Worm (Caenorhabditis elegans): ENCODE data around the gene M151.7.
A peak's percentile ranks its signal among the peaks of the same experiment; 100 is the strongest.

M151.7 gene

ce11 chrII:3630810-3631209 is 8.7 kb downstream of the M151.7 start, which contains the start of gene M151.2:
M151.2 (plus strand) TSS chrII:3631110.
- TF ChIP-seq ceh-20 (GFP tag; IDR thresholded peaks at IDR 0.05) (no peak), snpc-4 (tag; optimal IDR thresholded peaks at IDR 0.05) (no peak), mdt-29 (GFP tag; IDR thresholded peaks at IDR 0.05) (no peak), ztf-11 (tag; optimal IDR thresholded peaks at IDR 0.05) (no peak), ZK337.2 (GFP tag; IDR thresholded peaks at IDR 0.05) (no peak), egl-27 (tag; optimal IDR thresholded peaks at IDR 0.05) (no peak), lim-7 (GFP tag; IDR thresholded peaks at IDR 0.05) (no peak), php-3 (GFP tag; IDR thresholded peaks at IDR 0.05) (no peak), vab-7 (GFP tag; IDR thresholded peaks at IDR 0.05) (no peak), lir-3 (tag; optimal IDR thresholded peaks at IDR 0.05) (no peak), hif-1 (tag; optimal IDR thresholded peaks at IDR 0.05) (no peak), mdl-1 (tag; optimal IDR thresholded peaks at IDR 0.05) (no peak), nhr-28 (tag; optimal IDR thresholded peaks at IDR 0.05) (no peak), arid-1 (GFP tag; conservative IDR thresholded peaks at IDR 0.05) (no peak), pha-4 (GFP tag; IDR thresholded peaks at IDR 0.05) (no peak), pha-4 (tag; optimal IDR thresholded peaks at IDR 0.05) (no peak), ztf-7 (tag; optimal IDR thresholded peaks at IDR 0.05) (no peak), F49E8.2 (tag; optimal IDR thresholded peaks at IDR 0.05; ENCODE audit: borderline replicate concordance) (no peak), lin-15B (tag; optimal IDR thresholded peaks at IDR 0.05) (no peak)

ce11 chrII:3634765-3635164 is 12.7 kb downstream of the M151.7 start:
- peak in 1 of 2 experiments; percentile 82 for TF ChIP-seq unc-62 (GFP tag; optimal IDR thresholded peaks at IDR 0.05 in 1 of 2)
- TF ChIP-seq unc-62 (tag; optimal IDR thresholded peaks at IDR 0.05), result no peak
- no peak for TF ChIP-seq nhr-111 (GFP tag; optimal IDR thresholded peaks at IDR 0.05)

- TF ChIP-seq ceh-32 (tag; optimal IDR thresholded peaks at IDR 0.05; ENCODE audit: poor library complexity), result no peak
- TF ChIP-seq lin-29 (GFP tag; IDR thresholded peaks at IDR 0.05), result no peak
- TF ChIP-seq daf-12 (tag; optimal IDR thresholded peaks at IDR 0.05), result no peak
- TF ChIP-seq F37D6.2 (tag; optimal IDR thresholded peaks at IDR 0.05), result no peak
- TF ChIP-seq hmg-1.1 (GFP tag; IDR thresholded peaks at IDR 0.05), result no peak
- no peak for TF ChIP-seq lin-1 (GFP tag; IDR thresholded peaks at IDR 0.05)
- TF ChIP-seq rbr-2 (tag; optimal IDR thresholded peaks at IDR 0.05), result no peak
- no peak for TF ChIP-seq nhr-28 (tag; optimal IDR thresholded peaks at IDR 0.05)
- no peak for TF ChIP-seq cey-2 (tag; optimal IDR thresholded peaks at IDR 0.05; ENCODE audit: borderline replicate concordance, insufficient read depth)
- TF ChIP-seq nhr-6 (tag; optimal IDR thresholded peaks at IDR 0.05), result no peak
- TF ChIP-seq daf-16 (GFP tag; optimal IDR thresholded peaks at IDR 0.05), result no peak
- no peak for TF ChIP-seq daf-16 (tag; optimal IDR thresholded peaks at IDR 0.05)
These were observed 17.1 kb downstream of the M151.7 start, which contains the start of gene fbxb-31 for ce11 chrII:3639238-3639637. fbxb-31 (minus strand) TSS chrII:3639338.

ce11 chrII:3640197-3640596 is 18.1 kb downstream of the M151.7 start, which contains the start of gene M151.10:
M151.10 (minus strand) TSS chrII:3640297.
- TF ChIP-seq nhr-48 (tag; optimal IDR thresholded peaks at IDR 0.05) (no peak), saeg-2 (GFP tag; IDR thresholded peaks at IDR 0.05) (no peak), spr-3 (GFP tag; optimal IDR thresholded peaks at IDR 0.05) (no peak), arid-1 (GFP tag; conservative IDR thresholded peaks at IDR 0.05) (no peak), nhr-111 (GFP tag; optimal IDR thresholded peaks at IDR 0.05) (no peak), vab-7 (GFP tag; IDR thresholded peaks at IDR 0.05) (no peak), ztf-11 (tag; optimal IDR thresholded peaks at IDR 0.05) (no peak), ama-1 (optimal IDR thresholded peaks at IDR 0.05) (no peak), hif-1 (tag; optimal IDR thresholded peaks at IDR 0.05) (no peak), madf-5 (GFP tag; IDR thresholded peaks at IDR 0.05) (no peak), ZK546.5 (tag; optimal IDR thresholded peaks at IDR 0.05) (no peak), hlh-30 (tag; optimal IDR thresholded peaks at IDR 0.05; ENCODE audit: insufficient read depth) (no peak), lin-15B (tag; optimal IDR thresholded peaks at IDR 0.05) (no peak), tag-97 (GFP tag; IDR thresholded peaks at IDR 0.05) (no peak), ceh-28 (tag; optimal IDR thresholded peaks at IDR 0.05) (no peak), nhr-77 (tag; optimal IDR thresholded peaks at IDR 0.05) (no peak), mdl-1 (tag; optimal IDR thresholded peaks at IDR 0.05) (no peak), nhr-41 (GFP tag; IDR thresholded peaks at IDR 0.05) (no peak), T26A8.4 (GFP tag; IDR thresholded peaks at IDR 0.05) (no peak), dmd-9 (GFP tag; IDR thresholded peaks at IDR 0.05) (no peak)
